Fruit fly (Drosophila melanogaster) whole organism, embryonic: ENCODE results near the gene CG12116.

ENCODE experiments used
- Blimp-1 ChIP-seq: fragments of 200-800 bp; sonication (Bioruptor generic); optimal IDR thresholded peaks from 3 replicates; lab custom pipeline; 2018; ENCODE audit warnings: missing biosample characterization, missing genetic modification characterization, mild to moderate bottlenecking, moderate library complexity, missing genetic modification reagents
- CG10565 ChIP-seq: fragments of 200-800 bp; sonication (Bioruptor generic); optimal IDR thresholded peaks from 3 replicates; lab custom pipeline; 2016; ENCODE audit warnings: missing biosample characterization, mild to moderate bottlenecking, missing genetic modification characterization
- CG13123 ChIP-seq: fragments of 200-800 bp; sonication (Bioruptor generic); optimal IDR thresholded peaks from 2 replicates; lab custom pipeline; 2016; ENCODE audit warnings: missing biosample characterization, missing genetic modification characterization
- CG14710 ChIP-seq: fragments of 200-800 bp; sonication (Bioruptor generic); optimal IDR thresholded peaks from 3 replicates; lab custom pipeline; 2019; ENCODE audit warnings: missing biosample characterization, mild to moderate bottlenecking, missing genetic modification characterization, moderate library complexity
- CG15269 ChIP-seq: fragments of 200-800 bp; sonication (Bioruptor generic); optimal IDR thresholded peaks from 2 replicates; lab custom pipeline; 2018; ENCODE audit warnings: missing biosample characterization, mild to moderate bottlenecking, missing genetic modification characterization, moderate library complexity
- CG15479 ChIP-seq: fragments of 200-800 bp; sonication (Bioruptor generic); optimal IDR thresholded peaks from 3 replicates; lab custom pipeline; 2019; ENCODE audit warnings: missing biosample characterization, mild to moderate bottlenecking, missing genetic modification characterization, moderate library complexity
- CG1832 ChIP-seq: fragments of 200-800 bp; sonication (Bioruptor generic); optimal IDR thresholded peaks from 2 replicates; lab custom pipeline; 2017; ENCODE audit warnings: missing biosample characterization, mild to moderate bottlenecking, missing genetic modification characterization, inconsistent platforms
- CG4424 ChIP-seq: fragments of 200-800 bp; sonication (Bioruptor generic); optimal IDR thresholded peaks from 3 replicates; lab custom pipeline; 2016; ENCODE audit warnings: missing biosample characterization, missing genetic modification characterization
- CG6791 ChIP-seq: fragments of 200-800 bp; sonication (Bioruptor generic); IDR thresholded peaks from 3 replicates; pipeline ENCODE4 v1.3.6; 2022; ENCODE audit warnings: missing biosample characterization, missing genetic modification characterization; ENCODE audit not compliant: partially characterized antibody
- CG7745 ChIP-seq: fragments of 200-800 bp; sonication (Bioruptor generic); optimal IDR thresholded peaks from 2 replicates; lab custom pipeline; 2018; ENCODE audit warnings: missing biosample characterization, mild to moderate bottlenecking, missing genetic modification characterization, moderate library complexity
- CG8359 ChIP-seq: fragments of 200-800 bp; sonication (Bioruptor generic); optimal IDR thresholded peaks from 2 replicates; lab custom pipeline; 2017; ENCODE audit warnings: missing biosample characterization, mild to moderate bottlenecking, missing genetic modification characterization, borderline replicate concordance
- CG9817 ChIP-seq: fragments of 200-800 bp; sonication (Bioruptor generic); optimal IDR thresholded peaks from 2 replicates; lab custom pipeline; 2018; ENCODE audit warnings: missing biosample characterization, mild to moderate bottlenecking, missing genetic modification characterization, moderate library complexity
- CG9932 ChIP-seq: fragments of 200-800 bp; sonication (Bioruptor generic); IDR thresholded peaks from 2 replicates; pipeline ENCODE4 v1.3.6; 2022; ENCODE audit warnings: missing biosample characterization, missing genetic modification characterization
- D ChIP-seq, 2 experiments: fragments of 200-800 bp in 1 of 2; fragments of >200 bp in 1 of 2; sonication (Bioruptor generic) in 1 of 2; optimal IDR thresholded peaks; 2 replicates in 1 of 2; 3 replicates in 1 of 2; lab custom pipeline; 2017; ENCODE audit warnings: mild to moderate bottlenecking in 1 of 2, missing biosample characterization in 1 of 2, missing genetic modification characterization in 1 of 2, missing genetic modification reagents in 1 of 2
- Dbx ChIP-seq: fragments of 200-800 bp; sonication (Bioruptor generic); IDR thresholded peaks from 3 replicates; pipeline ENCODE4 v1.3.6; 2022; ENCODE audit warnings: missing biosample characterization, missing genetic modification characterization
- Drgx ChIP-seq: fragments of 200-800 bp; sonication (Bioruptor generic); IDR thresholded peaks from 2 replicates; pipeline ENCODE4 v1.3.6; 2022; ENCODE audit warnings: missing biosample characterization, missing genetic modification characterization
- Eip74EF ChIP-seq, 2 experiments: fragments of 200-800 bp in 1 of 2; fragments of >200 bp in 1 of 2; sonication (Bioruptor generic) in 1 of 2; optimal IDR thresholded peaks; 2 replicates each; lab custom pipeline; 2017 to 2019; ENCODE audit warnings: missing biosample characterization in 2 of 2, missing genetic modification characterization in 2 of 2, mild to moderate bottlenecking in 1 of 2, moderate library complexity in 1 of 2
- Ets97D ChIP-seq: fragments of 200-800 bp; sonication (Bioruptor generic); optimal IDR thresholded peaks from 3 replicates; lab custom pipeline; 2016; ENCODE audit warnings: missing biosample characterization, missing genetic modification characterization
- Hr39 ChIP-seq: fragments of >200 bp; optimal IDR thresholded peaks from 2 replicates; lab custom pipeline; 2017
- MESR4 ChIP-seq: fragments of 200-800 bp; sonication (Bioruptor generic); optimal IDR thresholded peaks from 2 replicates; lab custom pipeline; 2018; ENCODE audit warnings: missing biosample characterization, mild to moderate bottlenecking, missing genetic modification characterization, moderate library complexity
- Med ChIP-seq: fragments of 200-800 bp; sonication (Bioruptor generic); peaks from one replicate; lab custom pipeline; 2016; ENCODE audit warnings: missing biosample characterization, missing genetic modification characterization, mild to moderate bottlenecking, inconsistent platforms, moderate library complexity
- Myb ChIP-seq: fragments of 200-800 bp; sonication (Bioruptor generic); optimal IDR thresholded peaks from 2 replicates; lab custom pipeline; 2016; ENCODE audit warnings: missing biosample characterization, missing genetic modification characterization
- NK7.1 ChIP-seq: fragments of 200-800 bp; sonication (Bioruptor generic); optimal IDR thresholded peaks from 3 replicates; lab custom pipeline; 2016; ENCODE audit warnings: missing biosample characterization, missing genetic modification characterization
- Oaz ChIP-seq: fragments of 200-800 bp; sonication (Bioruptor generic); IDR thresholded peaks from 2 replicates; pipeline ENCODE4 v1.3.6; 2022; ENCODE audit warnings: missing biosample characterization, missing genetic modification characterization
- Stat92E ChIP-seq, 3 experiments: fragments of >200 bp in 2 of 3; fragments of 200-800 bp in 1 of 3; sonication (Bioruptor generic) in 1 of 3; optimal IDR thresholded peaks; 2 replicates each; lab custom pipeline; 2017 to 2019; ENCODE audit warnings: missing biosample characterization in 3 of 3, missing genetic modification characterization in 3 of 3, mild to moderate bottlenecking in 1 of 3, moderate library complexity in 1 of 3
- cas ChIP-seq: fragments of 200-800 bp; sonication (Bioruptor generic); IDR thresholded peaks from 2 replicates; pipeline ENCODE4 v1.3.6; 2022; ENCODE audit warnings: missing biosample characterization, missing genetic modification characterization
- cg ChIP-seq: fragments of 200-800 bp; sonication (Bioruptor generic); optimal IDR thresholded peaks from 3 replicates; lab custom pipeline; 2019; ENCODE audit warnings: missing biosample characterization, mild to moderate bottlenecking, missing genetic modification characterization, moderate library complexity
- chinmo ChIP-seq: fragments of 200-800 bp; sonication (Bioruptor generic); IDR thresholded peaks from 4 replicates; pipeline ENCODE4 v1.3.6; 2022; ENCODE audit warnings: missing biosample characterization, missing genetic modification characterization; ENCODE audit not compliant: partially characterized antibody
- fd3F ChIP-seq: fragments of 200-800 bp; sonication (Bioruptor generic); optimal IDR thresholded peaks from 2 replicates; lab custom pipeline; 2018; ENCODE audit warnings: missing biosample characterization, mild to moderate bottlenecking, missing genetic modification characterization, moderate library complexity
- fd64A ChIP-seq: fragments of 200-800 bp; sonication (Bioruptor generic); optimal IDR thresholded peaks from 3 replicates; lab custom pipeline; 2018; ENCODE audit warnings: missing biosample characterization, mild to moderate bottlenecking, missing genetic modification characterization
- ftz-f1 ChIP-seq: fragments of 200-800 bp; sonication (Bioruptor generic); optimal IDR thresholded peaks from 2 replicates; lab custom pipeline; 2016; ENCODE audit warnings: missing biosample characterization, missing genetic modification characterization
- gfzf ChIP-seq: fragments of 200-800 bp; sonication (Bioruptor generic); optimal IDR thresholded peaks from 2 replicates; lab custom pipeline; 2016; ENCODE audit warnings: missing biosample characterization, mild to moderate bottlenecking, missing genetic modification characterization, moderate library complexity
- gsb-n ChIP-seq: fragments of 200-800 bp; sonication (Bioruptor generic); optimal IDR thresholded peaks from 3 replicates; lab custom pipeline; 2018; ENCODE audit warnings: missing biosample characterization, mild to moderate bottlenecking, missing genetic modification characterization
- nom ChIP-seq: fragments of 200-800 bp; sonication (Bioruptor generic); optimal IDR thresholded peaks from 2 replicates; lab custom pipeline; 2017; ENCODE audit warnings: missing biosample characterization, missing genetic modification characterization, mild to moderate bottlenecking, moderate library complexity, missing genetic modification reagents
- oc ChIP-seq: fragments of 200-800 bp; sonication (Bioruptor generic); optimal IDR thresholded peaks from 2 replicates; lab custom pipeline; 2018; ENCODE audit warnings: missing biosample characterization, mild to moderate bottlenecking, missing genetic modification characterization, moderate library complexity
- org-1 ChIP-seq: fragments of 200-800 bp; sonication (Bioruptor generic); optimal IDR thresholded peaks from 2 replicates; lab custom pipeline; 2017; ENCODE audit warnings: missing biosample characterization, missing genetic modification characterization
- otp ChIP-seq: fragments of 200-800 bp; sonication (Bioruptor generic); IDR thresholded peaks from 3 replicates; pipeline ENCODE4, ENCODE4 v1.3.6; 2022; ENCODE audit warnings: missing biosample characterization, missing genetic modification characterization
- psq ChIP-seq: fragments of 200-800 bp; sonication (Bioruptor generic); optimal IDR thresholded peaks from 2 replicates; lab custom pipeline; 2017; ENCODE audit warnings: missing biosample characterization, missing genetic modification characterization
- rib ChIP-seq: fragments of 200-800 bp; sonication (Bioruptor generic); IDR thresholded peaks from 2 replicates; pipeline ENCODE4 v1.3.6; 2022; ENCODE audit warnings: missing biosample characterization, missing genetic modification characterization
- row ChIP-seq: fragments of 200-800 bp; sonication (Bioruptor generic); IDR thresholded peaks from 3 replicates; pipeline ENCODE4 v1.3.6; 2022; ENCODE audit warnings: missing biosample characterization, missing genetic modification characterization
- sd ChIP-seq: fragments of 200-800 bp; sonication (Bioruptor generic); optimal IDR thresholded peaks from 3 replicates; lab custom pipeline; 2018; ENCODE audit warnings: missing biosample characterization, mild to moderate bottlenecking, missing genetic modification characterization, moderate library complexity
- seq ChIP-seq: fragments of 200-800 bp; sonication (Bioruptor generic); IDR thresholded peaks from 2 replicates; pipeline ENCODE4 v1.3.6; 2022; ENCODE audit warnings: missing biosample characterization, missing genetic modification characterization
- shn ChIP-seq: fragments of 200-800 bp; sonication (Bioruptor generic); optimal IDR thresholded peaks from 3 replicates; lab custom pipeline; 2016; ENCODE audit warnings: missing biosample characterization, missing genetic modification characterization
- slp2 ChIP-seq: fragments of 200-800 bp; sonication (Bioruptor generic); optimal IDR thresholded peaks from 2 replicates; lab custom pipeline; 2016; ENCODE audit warnings: missing biosample characterization, missing genetic modification characterization
- sna ChIP-seq: fragments of 200-800 bp; sonication (Bioruptor generic); IDR thresholded peaks from 2 replicates; pipeline ENCODE4 v1.3.6; 2022; ENCODE audit warnings: missing biosample characterization, missing genetic modification characterization; ENCODE audit not compliant: partially characterized antibody
- sug ChIP-seq: fragments of 200-800 bp; optimal IDR thresholded peaks from 2 replicates; lab custom pipeline; 2019; ENCODE audit warnings: missing biosample characterization, mild to moderate bottlenecking, missing genetic modification characterization, moderate library complexity
- twi ChIP-seq: fragments of 200-800 bp; optimal IDR thresholded peaks from 2 replicates; lab custom pipeline; 2019; ENCODE audit warnings: missing biosample characterization, mild to moderate bottlenecking, missing genetic modification characterization, moderate library complexity

The CG12116 gene

dm6 chrX:8437285-8438110 is 31.3 kb downstream of the CG12116 start, which contains the start of gene Miga:
TSS of gene Miga (minus strand) at chrX:8437820.
- peak; percentile 85; the same call in 1 of the 4 replicates for TF ChIP-seq chinmo (GFP tag; lab: Robert Waterston, UW)
- TF ChIP-seq psq (GFP tag; lab: Kevin White, UChicago): peak; percentile 80
- 0 out of 3 replicates have a peak, but pooled peaks have one; percentile 5 for TF ChIP-seq otp (GFP tag; lab: Robert Waterston, UW)
- TF ChIP-seq CG4424: no peak
- TF ChIP-seq CG15269 (tag; lab: Kevin White, UChicago): peak; percentile 22
- peak; percentile 51 for TF ChIP-seq sd (tag; lab: Kevin White, UChicago)
- peak; percentile 90 for TF ChIP-seq CG15479 (GFP tag; lab: Kevin White, UChicago)
- TF ChIP-seq Eip74EF (GFP tag; optimal IDR thresholded peaks at IDR 0.05; lab: Kevin White, UChicago): peak in 1 of 2 experiments; percentile 12
- TF ChIP-seq nom (GFP tag; lab: Kevin White, UChicago): peak; percentile 62
- TF ChIP-seq Ets97D: no peak
- no peak for TF ChIP-seq fd64A (GFP tag; lab: Kevin White, UChicago)
- TF ChIP-seq CG9817 (tag; lab: Kevin White, UChicago): no peak
- TF ChIP-seq CG6791: no peak
- TF ChIP-seq rib: peak; percentile 42; the same call in 1 of the 2 replicates
- peak; percentile 2 for TF ChIP-seq Myb
- TF ChIP-seq twi (tag; lab: Kevin White, UChicago): peak; percentile 83
- no peak for TF ChIP-seq Oaz (GFP tag; lab: Robert Waterston, UW)
- TF ChIP-seq Drgx (GFP tag; lab: Robert Waterston, UW): no peak; the same call in 1 of the 2 replicates
- TF ChIP-seq row (GFP tag; lab: Robert Waterston, UW): no peak
- peak; percentile 33 for TF ChIP-seq gsb-n (tag; lab: Kevin White, UChicago)
- peak; percentile 21 for TF ChIP-seq D (optimal IDR thresholded peaks at IDR 0.05; lab: Kevin White, UChicago)
- no peak for TF ChIP-seq D (GFP tag; optimal IDR thresholded peaks at IDR 0.05; lab: Kevin White, UChicago)
- TF ChIP-seq CG13123 (GFP tag; lab: Kevin White, UChicago): no peak
- no peak for TF ChIP-seq CG7745 (tag; lab: Kevin White, UChicago)
- TF ChIP-seq CG1832 (GFP tag; lab: Kevin White, UChicago): peak; percentile 30
- TF ChIP-seq CG8359 (GFP tag; lab: Kevin White, UChicago): no peak
- TF ChIP-seq Dbx (GFP tag; lab: Robert Waterston, UW): no peak
- TF ChIP-seq sna (GFP tag; lab: Robert Waterston, UW): 0 out of 2 replicates have a peak, but pooled peaks have one; percentile 27
- TF ChIP-seq Hr39 (lab: Kevin White, UChicago): no peak
- no peak for TF ChIP-seq MESR4 (GFP tag; lab: Kevin White, UChicago)
- TF ChIP-seq seq (GFP tag; lab: Robert Waterston, UW): no peak
- peak; percentile 46 for TF ChIP-seq oc (tag; lab: Kevin White, UChicago)
- TF ChIP-seq CG14710: peak; percentile 7
- TF ChIP-seq Med (GFP tag; lab: Kevin White, UChicago): peak; percentile 58
- no peak for TF ChIP-seq cas (GFP tag; lab: Robert Waterston, UW)
- TF ChIP-seq CG9932 (GFP tag; lab: Robert Waterston, UW): no peak
- TF ChIP-seq shn (GFP tag; lab: Kevin White, UChicago): no peak
- TF ChIP-seq gfzf (GFP tag; lab: Kevin White, UChicago): no peak
- no peak for TF ChIP-seq ftz-f1 (GFP tag; lab: Kevin White, UChicago)
- TF ChIP-seq NK7.1 (GFP tag; lab: Kevin White, UChicago): no peak
- TF ChIP-seq Stat92E (GFP tag; optimal IDR thresholded peaks at IDR 0.05; lab: Kevin White, UChicago): peak in 1 of 3 experiments; percentile 53
- no peak for TF ChIP-seq CG10565 (GFP tag; lab: Kevin White, UChicago)
- TF ChIP-seq Blimp-1 (GFP tag; lab: Kevin White, UChicago): peak; percentile 91
- TF ChIP-seq org-1: no peak
- TF ChIP-seq cg: peak; percentile 75
- TF ChIP-seq sug (tag; lab: Kevin White, UChicago): no peak
- TF ChIP-seq slp2 (GFP tag; lab: Kevin White, UChicago): no peak
- no peak for TF ChIP-seq fd3F (GFP tag; lab: Kevin White, UChicago)
